Worm (Caenorhabditis elegans) whole organism, L4/young adult: Measurements from ENCODE around the gene C30F2.4.

ENCODE experiments used
- W03F9.2 ChIP-seq: fragments of 150-350 bp; optimal IDR thresholded peaks from 2 replicates; lab custom pipeline; 2014; ENCODE audit warnings: missing biosample characterization, missing genetic modification characterization
- dao-5 ChIP-seq: sonication (generic microtip); optimal IDR thresholded peaks from 2 replicates; lab custom pipeline; 2016; ENCODE audit warnings: missing genotype, missing genetic modification characterization, moderate library complexity, missing compliant biosample characterization
- him-1 ChIP-seq: sonication (generic microtip); optimal IDR thresholded peaks from 2 replicates; lab custom pipeline; 2016; ENCODE audit warnings: missing genotype, missing genetic modification reagents, missing genetic modification characterization, missing compliant biosample characterization

ce11 chrX:16042480-16042879 is 33.9 kb downstream of the C30F2.4 start:
- TF ChIP-seq him-1 (tag; lab: Kevin White, UChicago) (no peak), W03F9.2 (no peak), dao-5 (no peak)
